Worm (Caenorhabditis elegans): ENCODE data around the gene clp-7.

DNA sequence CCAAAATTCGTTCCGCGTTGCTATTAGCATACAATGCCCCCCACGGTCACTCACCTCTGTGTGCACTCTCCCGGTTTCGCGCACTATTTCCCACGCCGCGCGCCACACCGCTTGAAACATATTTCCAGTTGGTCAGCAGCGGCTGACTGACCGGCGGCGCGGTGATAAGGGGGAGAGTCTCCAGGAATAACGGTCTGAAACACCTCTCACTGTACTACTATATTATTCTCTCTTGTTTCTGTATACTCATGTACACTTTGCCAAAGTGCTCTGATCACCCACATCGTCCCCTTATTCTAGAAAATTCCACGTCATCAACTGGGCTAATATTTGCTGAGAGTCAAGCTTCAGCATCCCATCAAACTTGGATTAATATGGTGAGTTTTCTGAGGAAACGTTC lies 59.9 kb downstream of the clp-7 start, which contains the start of gene nhr-41:
- no peak for TF ChIP-seq snpc-4 (tag; optimal IDR thresholded peaks at IDR 0.05)
- TF ChIP-seq ztf-7 (tag; optimal IDR thresholded peaks at IDR 0.05), result no peak
